Worm (Caenorhabditis elegans) whole organism, L1 larva: Measurements from ENCODE around the gene K10C8.4.

Experiments
- blmp-1 ChIP-seq: fragments of 150-350 bp; optimal IDR thresholded peaks from 2 replicates; lab custom pipeline; 2014; ENCODE audit warnings: missing biosample characterization, missing genetic modification characterization
- dsc-1 ChIP-seq: sonication (generic microtip); optimal IDR thresholded peaks from 2 replicates; lab custom pipeline; 2016; ENCODE audit warnings: mild to moderate bottlenecking, missing genetic modification characterization, missing compliant biosample characterization
- elt-2 ChIP-seq: sonication (generic microtip); optimal IDR thresholded peaks from 2 replicates; lab custom pipeline; 2016; ENCODE audit warnings: missing genetic modification characterization, mild to moderate bottlenecking, inconsistent platforms, missing compliant biosample characterization, missing genetic modification reagents
- fkh-10 ChIP-seq: sonication (generic microtip); optimal IDR thresholded peaks from 2 replicates; lab custom pipeline; 2017; ENCODE audit warnings: missing biosample characterization, missing genetic modification reagents, missing genetic modification characterization
- fos-1 ChIP-seq: fragments of 150-350 bp; optimal IDR thresholded peaks from 2 replicates; lab custom pipeline; 2014; ENCODE audit warnings: missing biosample characterization, missing genetic modification characterization
- unc-30 ChIP-seq: sonication (generic microtip); optimal IDR thresholded peaks from 2 replicates; lab custom pipeline; 2017; ENCODE audit warnings: missing biosample characterization, missing genetic modification characterization

DNA sequence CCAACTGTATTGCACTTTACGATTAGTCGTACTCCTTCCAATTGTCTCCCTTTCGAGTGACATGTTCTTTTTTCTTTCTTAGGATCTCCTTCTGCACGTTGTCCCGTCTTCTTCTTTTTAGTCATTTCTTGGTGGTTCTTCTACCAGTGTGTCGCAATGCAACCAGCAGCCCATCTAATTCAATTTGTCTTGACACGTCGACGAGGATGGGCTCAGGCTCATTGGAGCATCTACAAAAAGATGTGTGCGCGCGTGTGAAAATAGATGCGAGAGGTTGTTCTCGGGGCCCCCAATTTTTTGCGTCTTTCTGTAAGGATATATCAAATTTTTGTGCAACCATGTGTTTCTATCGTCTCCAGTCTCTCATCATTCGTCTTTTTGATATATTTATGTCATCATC, 5.5 kb downstream of the K10C8.4 start:
- no peak for TF ChIP-seq elt-2 (tag; lab: Kevin White, UChicago)
- TF ChIP-seq blmp-1 (tag; lab: Kevin White, UChicago) = no peak
- no peak for TF ChIP-seq fos-1 (tag; lab: Kevin White, UChicago)
- TF ChIP-seq fkh-10 (GFP tag; lab: Kevin White, UChicago) = no peak
- no peak for TF ChIP-seq unc-30 (tag; lab: Kevin White, UChicago)
- no peak for TF ChIP-seq dsc-1
